Fruit fly (Drosophila melanogaster) whole organism, adult: ENCODE measurements around the gene DnaJ-H.

Experiments
- CG7045 ChIP-seq: fragments of 200-800 bp; sonication (Bioruptor generic); optimal IDR thresholded peaks from 2 replicates; lab custom pipeline; 2017; ENCODE audit warnings: missing biosample characterization, mild to moderate bottlenecking, missing genetic modification characterization
- kay ChIP-seq: fragments of 200-800 bp; sonication (Bioruptor generic); peaks from one replicate; lab custom pipeline; 2016; ENCODE audit warnings: missing biosample characterization, missing genetic modification characterization, borderline replicate concordance
- toe ChIP-seq: fragments of 200-800 bp; sonication (Bioruptor generic); optimal IDR thresholded peaks from 2 replicates; lab custom pipeline; 2016; ENCODE audit warnings: missing biosample characterization, missing genetic modification characterization

- no peak for TF ChIP-seq toe (GFP tag; lab: Kevin White, UChicago)
- no peak for TF ChIP-seq CG7045 (GFP tag; lab: Kevin White, UChicago)
- TF ChIP-seq kay (GFP tag; lab: Kevin White, UChicago), result no peak
These were observed at the start of gene DnaJ-H for dm6 chr2L:13165802-13166347.
